Fruit fly (Drosophila melanogaster): ENCODE results near the gene RhoGAP19D.

dm6 chrX:20519696-20520373, 9.3 kb upstream of the RhoGAP19D start:
- no peak for TF ChIP-seq fru (GFP tag; optimal IDR thresholded peaks at IDR 0.05)
- TF ChIP-seq dsf (GFP tag; optimal IDR thresholded peaks at IDR 0.05; ENCODE audit: borderline replicate concordance): no peak
- no peak for TF ChIP-seq pan (optimal IDR thresholded peaks at IDR 0.05)
- no peak for TF ChIP-seq Dfd (GFP tag; optimal IDR thresholded peaks at IDR 0.05)
- no peak for TF ChIP-seq h (GFP tag; optimal IDR thresholded peaks at IDR 0.05)
- no peak for TF ChIP-seq Hnf4 (GFP tag; optimal IDR thresholded peaks at IDR 0.05)
- TF ChIP-seq Rel (GFP tag; optimal IDR thresholded peaks at IDR 0.05): no peak
- no peak for TF ChIP-seq Rel (tag; optimal IDR thresholded peaks at IDR 0.05)
- TF ChIP-seq psq (GFP tag; optimal IDR thresholded peaks at IDR 0.05): no peak
- TF ChIP-seq dmrt93B (GFP tag; optimal IDR thresholded peaks at IDR 0.05): no peak
- no peak for TF ChIP-seq OdsH (GFP tag; optimal IDR thresholded peaks at IDR 0.05)
- no peak for TF ChIP-seq ey (GFP tag; optimal IDR thresholded peaks at IDR 0.05)
- TF ChIP-seq CG32264 (GFP tag; optimal IDR thresholded peaks at IDR 0.05): no peak

All from whole organism, wandering third instar larva.